Worm (Caenorhabditis elegans): ENCODE results near the gene F35H12.1.

Gene F35H12.1

DNA sequence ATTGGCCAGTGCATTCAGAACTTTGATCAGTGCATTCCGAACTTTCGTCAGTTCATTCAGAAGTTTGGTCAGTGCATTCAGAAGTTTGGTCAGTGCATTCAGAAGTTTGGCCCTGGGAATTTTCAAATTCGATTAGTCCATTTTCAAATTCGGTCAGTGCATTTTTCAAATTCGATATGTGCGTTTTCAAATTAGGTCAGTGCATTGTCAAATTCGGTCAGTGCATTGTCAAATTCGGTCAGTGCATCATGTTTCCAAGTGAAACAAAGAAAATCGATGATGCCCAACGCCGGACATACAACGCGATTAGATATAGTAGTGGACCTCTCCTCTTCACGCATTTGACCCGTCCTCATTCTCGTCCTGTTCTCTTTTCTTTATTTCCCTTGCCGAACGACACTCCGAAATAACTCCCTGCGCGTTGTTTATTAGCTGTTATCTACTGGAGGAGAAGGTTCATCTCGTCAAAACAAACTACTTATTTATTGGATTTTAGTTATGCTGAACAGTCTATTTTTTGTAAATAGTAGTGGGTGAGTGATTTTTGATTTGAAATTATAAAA is 21.0 kb downstream of the F35H12.1 start, which contains the start of gene apm-3 (continued):
- TF ChIP-seq nhr-12 (tag; optimal IDR thresholded peaks at IDR 0.05) (no peak), lin-35 (GFP tag; optimal IDR thresholded peaks at IDR 0.05) (peak; percentile 19 to 41), snu-23 (GFP tag; optimal IDR thresholded peaks at IDR 0.05) (peak; percentile 49), rnt-1 (tag; optimal IDR thresholded peaks at IDR 0.05) (peak; percentile 21), C04F5.9 (tag; optimal IDR thresholded peaks at IDR 0.05) (no peak), mep-1 (tag; optimal IDR thresholded peaks at IDR 0.05) (peak; percentile 33), F16B12.6 (tag; optimal IDR thresholded peaks at IDR 0.05) (peak; percentile 22), mab-9 (GFP tag; IDR thresholded peaks at IDR 0.05) (no peak), xbp-1 (tag; optimal IDR thresholded peaks at IDR 0.05) (no peak), lsy-2 (tag; optimal IDR thresholded peaks at IDR 0.05) (peak; percentile 20 to 49), nhr-90 (tag; optimal IDR thresholded peaks at IDR 0.05; ENCODE audit: poor library complexity) (no peak)

- TF ChIP-seq tbx-2 (tag; optimal IDR thresholded peaks at IDR 0.05) = no peak
- TF ChIP-seq fkh-4 (tag; optimal IDR thresholded peaks at IDR 0.05; ENCODE audit: borderline replicate concordance) = no peak
- TF ChIP-seq unc-130 (tag; optimal IDR thresholded peaks at IDR 0.05) = no peak
- no peak for TF ChIP-seq irx-1 (tag; optimal IDR thresholded peaks at IDR 0.05)
- TF ChIP-seq lin-39 (tag; optimal IDR thresholded peaks at IDR 0.05) = no peak
- no peak for TF ChIP-seq sox-4 (tag; optimal IDR thresholded peaks at IDR 0.05)
- TF ChIP-seq ets-5 (GFP tag; IDR thresholded peaks at IDR 0.05) = no peak
- TF ChIP-seq nhr-237 (tag; optimal IDR thresholded peaks at IDR 0.05) = no peak
Measured at ce11 chrX:957581-957980, 24.0 kb downstream of the F35H12.1 start, which contains the start of gene chil-10. TSS of gene chil-10 (plus strand) at chrX:957881.

ce11 chrX:960139-960538 is 26.5 kb downstream of the F35H12.1 start:
- TF ChIP-seq nhr-12 (tag; optimal IDR thresholded peaks at IDR 0.05) (no peak), snu-23 (GFP tag; optimal IDR thresholded peaks at IDR 0.05) (no peak), elt-2 (tag; optimal IDR thresholded peaks at IDR 0.05) (no peak)

- TF ChIP-seq unc-130 (tag; optimal IDR thresholded peaks at IDR 0.05) = no peak
- no peak for TF ChIP-seq C34B4.2 (tag; optimal IDR thresholded peaks at IDR 0.05)
- TF ChIP-seq nhr-76 (tag; optimal IDR thresholded peaks at IDR 0.05) = no peak
- TF ChIP-seq C04F5.9 (tag; optimal IDR thresholded peaks at IDR 0.05) = no peak
- no peak for TF ChIP-seq Y116A8C.19 (tag; optimal IDR thresholded peaks at IDR 0.05; ENCODE audit: borderline replicate concordance)
- TF ChIP-seq sup-37 (GFP tag; optimal IDR thresholded peaks at IDR 0.05) = no peak
- TF ChIP-seq unc-30 (tag; optimal IDR thresholded peaks at IDR 0.05) = no peak
Measured at ce11 chrX:963171-963570, 29.6 kb downstream of the F35H12.1 start, which contains the start of gene ncs-1. TSS of gene ncs-1 (minus strand) at chrX:963271.

- peak in 1 of 2 experiments; percentile 5 for TF ChIP-seq lsy-2 (tag; optimal IDR thresholded peaks at IDR 0.05)
- TF ChIP-seq snu-23 (GFP tag; optimal IDR thresholded peaks at IDR 0.05) = peak; percentile 29
- TF ChIP-seq nhr-20 (tag; optimal IDR thresholded peaks at IDR 0.05) = no peak
- TF ChIP-seq F16B12.6 (tag; optimal IDR thresholded peaks at IDR 0.05) = no peak
- no peak for TF ChIP-seq tlp-1 (tag; optimal IDR thresholded peaks at IDR 0.05)
- peak; percentile 63 for TF ChIP-seq blmp-1 (tag; optimal IDR thresholded peaks at IDR 0.05)
- TF ChIP-seq nhr-85 (tag) = peak; percentile 47
- no peak for TF ChIP-seq ceh-63 (GFP tag; optimal IDR thresholded peaks at IDR 0.05)
- TF ChIP-seq elt-3 (tag; optimal IDR thresholded peaks at IDR 0.05) = peak in 1 of 6 experiments; percentile 88
- peak in 1 of 2 experiments; percentile 35 for TF ChIP-seq lin-35 (GFP tag; optimal IDR thresholded peaks at IDR 0.05)
- peak; percentile 79 for TF ChIP-seq unc-130 (tag; optimal IDR thresholded peaks at IDR 0.05)
- TF ChIP-seq snpc-4 (tag; optimal IDR thresholded peaks at IDR 0.05) = no peak
Measured at ce11 chrX:970072-970471, 36.5 kb downstream of the F35H12.1 start, which contains the start of gene C44C1.6. TSS of gene C44C1.6 (minus strand) at chrX:970270.

Data from whole organism, L1 larva.